Fruit fly (Drosophila melanogaster) whole organism, embryonic: ENCODE results near the gene CG43318.

Source experiments
- Bdp1 ChIP-seq: fragments of 200-800 bp; sonication (Bioruptor generic); optimal IDR thresholded peaks from 3 replicates; lab custom pipeline; 2016; ENCODE audit warnings: missing biosample characterization, missing genetic modification characterization
- CG10543 ChIP-seq: fragments of 200-800 bp; sonication (Bioruptor generic); optimal IDR thresholded peaks from 3 replicates; lab custom pipeline; 2017; ENCODE audit warnings: missing biosample characterization, mild to moderate bottlenecking, missing genetic modification characterization, moderate library complexity
- CG11247 ChIP-seq: fragments of 200-800 bp; sonication (Bioruptor generic); IDR thresholded peaks from 2 replicates; pipeline ENCODE4 v1.3.6; 2022; ENCODE audit warnings: missing biosample characterization, missing genetic modification characterization
- CG11560 ChIP-seq: fragments of 200-800 bp; sonication (Bioruptor generic); IDR thresholded peaks from 3 replicates; pipeline ENCODE4 v1.3.6; 2022; ENCODE audit warnings: missing biosample characterization, missing genetic modification characterization
- CG1233 ChIP-seq: fragments of 200-800 bp; sonication (Bioruptor generic); optimal IDR thresholded peaks from 4 replicates; lab custom pipeline; 2018; ENCODE audit warnings: missing biosample characterization, mild to moderate bottlenecking, missing genetic modification characterization
- CG13287 ChIP-seq: fragments of 200-800 bp; sonication (Bioruptor generic); IDR thresholded peaks from 2 replicates; pipeline ENCODE4 v1.3.6; 2022; ENCODE audit warnings: missing biosample characterization, missing genetic modification characterization; ENCODE audit not compliant: partially characterized antibody
- CG13624 ChIP-seq: fragments of 200-800 bp; sonication (Bioruptor generic); optimal IDR thresholded peaks from 2 replicates; lab custom pipeline; 2016; ENCODE audit warnings: missing biosample characterization, missing genetic modification characterization
- CG15269 ChIP-seq: fragments of 200-800 bp; sonication (Bioruptor generic); optimal IDR thresholded peaks from 2 replicates; lab custom pipeline; 2018; ENCODE audit warnings: missing biosample characterization, mild to moderate bottlenecking, missing genetic modification characterization, moderate library complexity
- CG15696 ChIP-seq: fragments of 200-800 bp; sonication (Bioruptor generic); optimal IDR thresholded peaks from 2 replicates; lab custom pipeline; 2019; ENCODE audit warnings: missing biosample characterization, mild to moderate bottlenecking, missing genetic modification characterization, moderate library complexity
- CG16815 ChIP-seq: fragments of 200-800 bp; sonication (Bioruptor generic); optimal IDR thresholded peaks from 3 replicates; lab custom pipeline; 2017; ENCODE audit warnings: missing biosample characterization, mild to moderate bottlenecking, missing genetic modification characterization
- CG18262 ChIP-seq: fragments of 200-800 bp; optimal IDR thresholded peaks from 3 replicates; lab custom pipeline; 2019; ENCODE audit warnings: missing biosample characterization, mild to moderate bottlenecking, missing genetic modification characterization, moderate library complexity
- CG18599 ChIP-seq: fragments of 200-800 bp; sonication (Bioruptor generic); optimal IDR thresholded peaks from 3 replicates; lab custom pipeline; 2017; ENCODE audit warnings: missing biosample characterization, missing genetic modification characterization, mild to moderate bottlenecking, moderate library complexity, missing genetic modification reagents
- CG30020 ChIP-seq: fragments of 200-800 bp; optimal IDR thresholded peaks from 2 replicates; lab custom pipeline; 2019; ENCODE audit warnings: missing biosample characterization, mild to moderate bottlenecking, missing genetic modification characterization, moderate library complexity
- CG3281 ChIP-seq: fragments of 200-800 bp; sonication (Bioruptor generic); optimal IDR thresholded peaks from 3 replicates; lab custom pipeline; 2017; ENCODE audit warnings: missing biosample characterization, mild to moderate bottlenecking, missing genetic modification characterization
- CG34376 ChIP-seq: fragments of 200-800 bp; sonication (Bioruptor generic); optimal IDR thresholded peaks from 2 replicates; lab custom pipeline; 2018; ENCODE audit warnings: missing biosample characterization, mild to moderate bottlenecking, missing genetic modification characterization
- CG4424 ChIP-seq: fragments of 200-800 bp; sonication (Bioruptor generic); optimal IDR thresholded peaks from 3 replicates; lab custom pipeline; 2016; ENCODE audit warnings: missing biosample characterization, missing genetic modification characterization
- CG6254 ChIP-seq: fragments of 200-800 bp; sonication (Bioruptor generic); optimal IDR thresholded peaks from 3 replicates; lab custom pipeline; 2017; ENCODE audit warnings: mild to moderate bottlenecking, missing biosample characterization, missing genetic modification reagents, missing genetic modification characterization
- CG6654 ChIP-seq: fragments of 200-800 bp; sonication (Bioruptor generic); optimal IDR thresholded peaks from 2 replicates; lab custom pipeline; 2017; ENCODE audit warnings: missing biosample characterization, mild to moderate bottlenecking, missing genetic modification characterization
- CG6813 ChIP-seq: fragments of 200-800 bp; sonication (Bioruptor generic); optimal IDR thresholded peaks from 2 replicates; lab custom pipeline; 2017; ENCODE audit warnings: missing biosample characterization, missing genetic modification characterization, mild to moderate bottlenecking, moderate library complexity, missing genetic modification reagents
- CG7357 ChIP-seq: fragments of 200-800 bp; sonication (Bioruptor generic); IDR thresholded peaks from 3 replicates; pipeline ENCODE4 v1.3.6; 2022; ENCODE audit warnings: missing biosample characterization, missing genetic modification characterization
- CG7745 ChIP-seq: fragments of 200-800 bp; sonication (Bioruptor generic); optimal IDR thresholded peaks from 2 replicates; lab custom pipeline; 2018; ENCODE audit warnings: missing biosample characterization, mild to moderate bottlenecking, missing genetic modification characterization, moderate library complexity
- Dref ChIP-seq: fragments of 200-800 bp; sonication (Bioruptor generic); IDR thresholded peaks from 2 replicates; pipeline ENCODE4 v1.3.6; 2022; ENCODE audit warnings: missing biosample characterization, missing genetic modification characterization
- E2f1 ChIP-seq: fragments of 200-800 bp; sonication (Bioruptor generic); IDR thresholded peaks from 2 replicates; pipeline ENCODE4 v1.3.6; 2022; ENCODE audit warnings: missing biosample characterization, missing genetic modification characterization
- HLH4C ChIP-seq: fragments of 200-800 bp; sonication (Bioruptor generic); IDR thresholded peaks from 3 replicates; pipeline ENCODE4 v1.3.6; 2022; ENCODE audit warnings: missing biosample characterization, missing genetic modification characterization; ENCODE audit not compliant: partially characterized antibody
- Myb ChIP-seq: fragments of 200-800 bp; sonication (Bioruptor generic); optimal IDR thresholded peaks from 2 replicates; lab custom pipeline; 2016; ENCODE audit warnings: missing biosample characterization, missing genetic modification characterization
- NFAT ChIP-seq: fragments of 200-800 bp; sonication (Bioruptor generic); IDR thresholded peaks from 2 replicates; pipeline ENCODE4 v1.3.6; 2022; ENCODE audit warnings: missing biosample characterization, missing genetic modification characterization
- NK7.1 ChIP-seq: fragments of 200-800 bp; sonication (Bioruptor generic); optimal IDR thresholded peaks from 3 replicates; lab custom pipeline; 2016; ENCODE audit warnings: missing biosample characterization, missing genetic modification characterization
- Nf-YC ChIP-seq: fragments of 200-800 bp; optimal IDR thresholded peaks from 3 replicates; lab custom pipeline; 2019; ENCODE audit warnings: missing biosample characterization, mild to moderate bottlenecking, missing genetic modification characterization, moderate library complexity
- Sin3A ChIP-seq: fragments of >200 bp; optimal IDR thresholded peaks from 2 replicates; lab custom pipeline; 2018
- Sry-β ChIP-seq: fragments of 200-800 bp; sonication (Bioruptor generic); optimal IDR thresholded peaks from 2 replicates; lab custom pipeline; 2018; ENCODE audit warnings: missing biosample characterization, mild to moderate bottlenecking, missing genetic modification characterization, moderate library complexity
- Vsx1 ChIP-seq: fragments of 200-800 bp; sonication (Bioruptor generic); optimal IDR thresholded peaks from 2 replicates; lab custom pipeline; 2017; ENCODE audit warnings: missing biosample characterization, mild to moderate bottlenecking, missing genetic modification characterization, missing genetic modification reagents
- YL-1 ChIP-seq: fragments of 200-800 bp; sonication (Bioruptor generic); optimal IDR thresholded peaks from 3 replicates; lab custom pipeline; 2017; ENCODE audit warnings: missing biosample characterization, mild to moderate bottlenecking, missing genetic modification characterization
- abd-A ChIP-seq: fragments of 200-800 bp; sonication (Bioruptor generic); optimal IDR thresholded peaks from 3 replicates; lab custom pipeline; 2019; ENCODE audit warnings: missing biosample characterization, mild to moderate bottlenecking, missing genetic modification characterization, moderate library complexity
- ash1 ChIP-seq: fragments of 200-800 bp; sonication (Bioruptor generic); optimal IDR thresholded peaks from 2 replicates; lab custom pipeline; 2018; ENCODE audit warnings: missing biosample characterization, mild to moderate bottlenecking, missing genetic modification characterization
- chinmo ChIP-seq: fragments of 200-800 bp; sonication (Bioruptor generic); IDR thresholded peaks from 4 replicates; pipeline ENCODE4 v1.3.6; 2022; ENCODE audit warnings: missing biosample characterization, missing genetic modification characterization; ENCODE audit not compliant: partially characterized antibody
- fd102C ChIP-seq: fragments of 200-800 bp; sonication (Bioruptor generic); optimal IDR thresholded peaks from 2 replicates; lab custom pipeline; 2018; ENCODE audit warnings: missing biosample characterization, mild to moderate bottlenecking, missing genetic modification characterization, moderate library complexity
- h ChIP-seq: fragments of >200 bp; optimal IDR thresholded peaks from 2 replicates; lab custom pipeline; 2017
- hbn ChIP-seq: fragments of 200-800 bp; sonication (Bioruptor generic); IDR thresholded peaks from 2 replicates; pipeline ENCODE4 v1.3.6; 2022; ENCODE audit warnings: missing biosample characterization, missing genetic modification characterization; ENCODE audit not compliant: partially characterized antibody
- ind ChIP-seq: fragments of 200-800 bp; sonication (Bioruptor generic); optimal IDR thresholded peaks from 3 replicates; lab custom pipeline; 2016; ENCODE audit warnings: missing biosample characterization, missing genetic modification characterization
- kni ChIP-seq: fragments of 200-800 bp; sonication (Bioruptor generic); optimal IDR thresholded peaks from 3 replicates; lab custom pipeline; 2017; ENCODE audit warnings: mild to moderate bottlenecking, missing biosample characterization, missing genetic modification reagents, missing genetic modification characterization
- prd ChIP-seq, 3 experiments: fragments of >200 bp in 2 of 3; fragments of 200-800 bp in 1 of 3; sonication (Bioruptor generic) in 1 of 3; optimal IDR thresholded peaks in 2 of 3; IDR thresholded peaks in 1 of 3; 2 replicates in 2 of 3; 3 replicates in 1 of 3; pipeline versions ENCODE4 v1.3.6 to Lab custom; 2017 to 2022; ENCODE audit warnings: missing biosample characterization in 1 of 3, missing genetic modification characterization in 1 of 3
- repo ChIP-seq: fragments of 200-800 bp; sonication (Bioruptor generic); optimal IDR thresholded peaks from 2 replicates; lab custom pipeline; 2016; ENCODE audit warnings: missing biosample characterization, missing genetic modification characterization
- seq ChIP-seq: fragments of 200-800 bp; sonication (Bioruptor generic); IDR thresholded peaks from 2 replicates; pipeline ENCODE4 v1.3.6; 2022; ENCODE audit warnings: missing biosample characterization, missing genetic modification characterization
- so ChIP-seq: fragments of 200-800 bp; sonication (Bioruptor generic); IDR thresholded peaks from 3 replicates; pipeline ENCODE4 v1.3.6; 2022; ENCODE audit warnings: missing biosample characterization, missing genetic modification characterization
- stc ChIP-seq: fragments of 200-800 bp; sonication (Bioruptor generic); IDR thresholded peaks from 2 replicates; pipeline ENCODE4 v1.3.6; 2022; ENCODE audit warnings: missing biosample characterization, missing genetic modification characterization
- tin ChIP-seq: fragments of 200-800 bp; sonication (Bioruptor generic); optimal IDR thresholded peaks from 3 replicates; lab custom pipeline; 2016; ENCODE audit warnings: missing biosample characterization, missing genetic modification characterization
- tna ChIP-seq: fragments of 200-800 bp; sonication (Bioruptor generic); IDR thresholded peaks from 2 replicates; pipeline ENCODE4 v1.3.6; 2022; ENCODE audit warnings: missing biosample characterization, missing genetic modification characterization; ENCODE audit not compliant: partially characterized antibody
- wek ChIP-seq: fragments of 200-800 bp; sonication (Bioruptor generic); optimal IDR thresholded peaks from 3 replicates; lab custom pipeline; 2018; ENCODE audit warnings: missing biosample characterization, mild to moderate bottlenecking, missing genetic modification characterization, moderate library complexity
- zen2 ChIP-seq: fragments of 200-800 bp; sonication (Bioruptor generic); IDR thresholded peaks from 3 replicates; pipeline ENCODE4 v1.3.6; 2022; ENCODE audit warnings: missing biosample characterization, missing genetic modification characterization; ENCODE audit not compliant: partially characterized antibody

Gene CG43318

DNA sequence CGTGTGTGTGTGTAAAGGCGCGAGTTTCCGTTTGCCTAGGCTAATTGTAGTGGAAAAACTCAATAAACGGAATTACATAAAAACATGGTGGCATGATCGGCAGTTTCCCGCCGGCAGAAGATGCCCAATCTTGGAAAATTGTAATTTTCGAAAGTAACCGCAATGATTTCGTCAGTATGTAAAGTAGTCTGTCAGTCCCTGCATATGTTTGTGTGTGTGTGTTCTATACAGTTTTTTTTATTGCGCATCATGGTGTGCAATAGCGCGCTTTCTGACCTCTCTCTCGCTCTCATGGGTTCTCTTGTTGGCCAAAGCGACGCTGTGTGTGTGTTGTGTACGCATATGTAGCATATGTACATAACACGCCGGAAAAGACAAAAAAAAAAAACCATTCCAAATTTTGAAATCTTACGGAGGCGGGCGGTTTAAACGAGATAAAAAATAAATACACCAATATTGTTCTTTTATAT is 38.9 kb downstream of the CG43318 start (continued):
- no peak for TF ChIP-seq Bdp1 (GFP tag; lab: Kevin White, UChicago)
- no peak for TF ChIP-seq CG7357 (GFP tag; lab: Robert Waterston, UW)
- TF ChIP-seq CG30020 (tag; lab: Kevin White, UChicago), result no peak
- no peak for TF ChIP-seq repo
- TF ChIP-seq tna, result no peak
- no peak for TF ChIP-seq fd102C (GFP tag; lab: Kevin White, UChicago)
- TF ChIP-seq abd-A, result no peak
- TF ChIP-seq CG15696, result peak; percentile 6
- TF ChIP-seq CG10543 (GFP tag; lab: Kevin White, UChicago), result peak; percentile 70
- TF ChIP-seq so (GFP tag; lab: Robert Waterston, UW), result no peak
- TF ChIP-seq CG6254, result no peak
- peak; percentile 72 for TF ChIP-seq kni (GFP tag; lab: Kevin White, UChicago)
- peak; percentile 64 for TF ChIP-seq CG18599 (GFP tag; lab: Kevin White, UChicago)
- TF ChIP-seq CG16815 (GFP tag; lab: Kevin White, UChicago), result no peak
- TF ChIP-seq CG13287, result no peak
- no peak for TF ChIP-seq tin (GFP tag; lab: Kevin White, UChicago)
- TF ChIP-seq Myb (GFP tag; lab: Kevin White, UChicago), result no peak
- TF ChIP-seq CG1233 (GFP tag; lab: Kevin White, UChicago), result peak; percentile 49
- no peak for TF ChIP-seq HLH4C
- TF ChIP-seq chinmo, result peak; percentile 89; the same call in 3 of the 4 replicates
- peak; percentile 19; the same call in 1 of the 2 replicates for TF ChIP-seq stc (GFP tag; lab: Robert Waterston, UW)
- peak; percentile 63; the same call in 1 of the 2 replicates for TF ChIP-seq E2f1 (GFP tag; lab: Robert Waterston, UW)
- TF ChIP-seq CG13624 (GFP tag; lab: Kevin White, UChicago), result peak; percentile 83
- TF ChIP-seq Dref (GFP tag; lab: Robert Waterston, UW), result no peak
- no peak for TF ChIP-seq CG6654
- peak; percentile 49 for TF ChIP-seq CG3281 (GFP tag; lab: Kevin White, UChicago)
- no peak for TF ChIP-seq hbn
- no peak for TF ChIP-seq CG11560 (tag; lab: Robert Waterston, UW)
- TF ChIP-seq h, result no peak
- peak; percentile 39 for TF ChIP-seq Nf-YC (tag; lab: Kevin White, UChicago)
- no peak for TF ChIP-seq ash1
- TF ChIP-seq CG11247 (GFP tag; lab: Robert Waterston, UW), result peak; percentile 60; the same call in 1 of the 2 replicates
- TF ChIP-seq CG7745 (tag; lab: Kevin White, UChicago), result peak; percentile 13
- peak; percentile 49 for TF ChIP-seq CG15269
- peak; percentile 61 for TF ChIP-seq CG34376 (GFP tag; lab: Kevin White, UChicago)
- peak; percentile 60 for TF ChIP-seq YL-1 (GFP tag; lab: Kevin White, UChicago)
- TF ChIP-seq seq, result peak; percentile 40; the same call in 1 of the 2 replicates
- TF ChIP-seq Sry-β, result no peak
- TF ChIP-seq Vsx1 (GFP tag; lab: Kevin White, UChicago), result peak; percentile 61
- TF ChIP-seq wek (GFP tag; lab: Kevin White, UChicago), result peak; percentile 58
- TF ChIP-seq Sin3A, result no peak
- peak; percentile 21 for TF ChIP-seq CG4424 (GFP tag; lab: Kevin White, UChicago)
- TF ChIP-seq ind (GFP tag; lab: Kevin White, UChicago), result no peak
- TF ChIP-seq CG18262, result peak; percentile 14
- peak; percentile 40; the same call in 1 of the 2 replicates for TF ChIP-seq NFAT
- no peak for TF ChIP-seq zen2 (GFP tag; lab: Robert Waterston, UW)
- TF ChIP-seq CG6813 (GFP tag; lab: Kevin White, UChicago), result no peak
- no peak for TF ChIP-seq prd (optimal IDR thresholded peaks at IDR 0.05; lab: Kevin White, UChicago)
- 0 out of 3 replicates have a peak, but pooled peaks have one; percentile 14 for TF ChIP-seq prd (GFP tag; IDR thresholded peaks at IDR 0.05; lab: Robert Waterston, UW)
- peak; percentile 15 for TF ChIP-seq NK7.1 (GFP tag; lab: Kevin White, UChicago)
